Worm (Caenorhabditis elegans): ENCODE results near the gene C13A2.7.
"Not testable (repeated sequence)": the region's sequence is repeated elsewhere in the genome, so short reads cannot be mapped to it uniquely, and the experiment has no call there.

C13A2.7 gene

ce11 chrV:7304506-7304905, 38.4 kb downstream of the C13A2.7 start, which contains the start of gene F07G11.2:
Gene F07G11.2, plus strand, starts transcription at chrV:7304806.
- not testable (repeated sequence) for TF ChIP-seq T22C8.4, flt-1, tab-1 (GFP tag; IDR thresholded peaks at IDR 0.05)

DNA sequence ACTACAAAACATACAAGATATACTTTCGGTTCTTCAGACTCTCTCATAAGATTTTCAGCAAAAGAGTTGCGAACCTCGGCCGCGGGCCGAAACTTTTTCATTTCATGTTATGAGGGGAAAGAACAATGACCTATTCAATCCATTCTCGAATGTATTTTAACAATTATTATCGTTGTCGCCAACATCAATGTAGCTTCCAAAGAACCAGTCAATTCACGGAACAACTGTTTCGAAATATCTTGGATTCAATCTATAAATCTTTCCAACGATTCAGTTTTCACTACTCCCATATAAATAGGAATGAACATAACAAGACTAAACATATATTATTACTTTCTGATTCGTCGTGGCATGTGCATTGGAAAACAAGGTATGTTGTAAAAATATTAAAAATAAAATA, 41.0 kb downstream of the C13A2.7 start, which contains the start of gene F07G11.1:
TSS of gene F07G11.1 (plus strand) at position 301 of the 400 bp plus-strand sequence.
- TF ChIP-seq klf-2 (GFP tag; conservative IDR thresholded peaks at IDR 0.05) (no peak), med-1 (GFP tag; optimal IDR thresholded peaks at IDR 0.05; ENCODE audit: insufficient read depth) (no peak), tab-1 (GFP tag; IDR thresholded peaks at IDR 0.05) (no peak), ztf-29 (GFP tag; IDR thresholded peaks at IDR 0.05) (no peak), ztf-23 (GFP tag; IDR thresholded peaks at IDR 0.05) (no peak), T22C8.4 (GFP tag; IDR thresholded peaks at IDR 0.05) (no peak), ref-1 (GFP tag; conservative IDR thresholded peaks at IDR 0.05) (no peak), cog-1 (tag; optimal IDR thresholded peaks at IDR 0.05) (no peak), flt-1 (GFP tag; IDR thresholded peaks at IDR 0.05) (no peak)

ce11 chrV:7313233-7313632, 47.1 kb downstream of the C13A2.7 start, which contains the start of gene srx-6:
Gene srx-6, minus strand, starts transcription at chrV:7313333.
- TF ChIP-seq flt-1 (GFP tag; IDR thresholded peaks at IDR 0.05) (no peak), ztf-29 (GFP tag; IDR thresholded peaks at IDR 0.05) (no peak), ref-1 (GFP tag; conservative IDR thresholded peaks at IDR 0.05) (no peak), med-1 (GFP tag; optimal IDR thresholded peaks at IDR 0.05; ENCODE audit: insufficient read depth) (no peak), klf-2 (GFP tag; conservative IDR thresholded peaks at IDR 0.05) (no peak), cog-1 (tag; optimal IDR thresholded peaks at IDR 0.05) (no peak), tab-1 (GFP tag; IDR thresholded peaks at IDR 0.05) (no peak), T22C8.4 (GFP tag; IDR thresholded peaks at IDR 0.05) (no peak), ztf-23 (GFP tag; IDR thresholded peaks at IDR 0.05) (no peak)
